Fruit fly (Drosophila melanogaster) whole organism, embryonic: ENCODE measurements around the gene nan.

Source experiments
- CG10979 ChIP-seq: fragments of 200-800 bp; sonication (Bioruptor generic); optimal IDR thresholded peaks from 2 replicates; lab custom pipeline; 2018; ENCODE audit warnings: missing biosample characterization, mild to moderate bottlenecking, missing genetic modification characterization, moderate library complexity
- CG1233 ChIP-seq: fragments of 200-800 bp; sonication (Bioruptor generic); optimal IDR thresholded peaks from 4 replicates; lab custom pipeline; 2018; ENCODE audit warnings: missing biosample characterization, mild to moderate bottlenecking, missing genetic modification characterization
- CG12659 ChIP-seq: fragments of 200-800 bp; sonication (Bioruptor generic); optimal IDR thresholded peaks from 3 replicates; lab custom pipeline; 2017; ENCODE audit warnings: mild to moderate bottlenecking, missing biosample characterization, missing genetic modification reagents, missing genetic modification characterization
- CG13424 ChIP-seq: fragments of 200-800 bp; sonication (Bioruptor generic); optimal IDR thresholded peaks from 2 replicates; lab custom pipeline; 2019; ENCODE audit warnings: missing biosample characterization, mild to moderate bottlenecking, missing genetic modification characterization, moderate library complexity
- CG14965 ChIP-seq: fragments of 200-800 bp; sonication (Bioruptor generic); optimal IDR thresholded peaks from 2 replicates; lab custom pipeline; 2016; ENCODE audit warnings: missing biosample characterization, missing genetic modification characterization, borderline replicate concordance
- CG17912 ChIP-seq: fragments of 200-800 bp; sonication (Bioruptor generic); optimal IDR thresholded peaks from 2 replicates; lab custom pipeline; 2018; ENCODE audit warnings: missing biosample characterization, mild to moderate bottlenecking, missing genetic modification characterization
- CG2199 ChIP-seq: fragments of 200-800 bp; sonication (Bioruptor generic); IDR thresholded peaks from 3 replicates; pipeline ENCODE4 v1.3.6; 2022; ENCODE audit warnings: missing biosample characterization, missing genetic modification characterization
- CG2889 ChIP-seq: fragments of 200-800 bp; sonication (Bioruptor generic); IDR thresholded peaks from 3 replicates; pipeline ENCODE4 v1.3.6; 2022; ENCODE audit warnings: missing biosample characterization, missing genetic modification characterization
- CG3065 ChIP-seq: fragments of 200-800 bp; sonication (Bioruptor generic); optimal IDR thresholded peaks from 2 replicates; lab custom pipeline; 2016; ENCODE audit warnings: missing biosample characterization, missing genetic modification characterization
- CG32532 ChIP-seq: fragments of 200-800 bp; sonication (Bioruptor generic); IDR thresholded peaks from 2 replicates; pipeline ENCODE4 v1.3.6; 2022; ENCODE audit warnings: missing biosample characterization, missing genetic modification characterization
- CG32772 ChIP-seq: fragments of 200-800 bp; sonication (Bioruptor generic); IDR thresholded peaks from 2 replicates; pipeline ENCODE4 v1.3.6; 2022; ENCODE audit warnings: missing biosample characterization, missing genetic modification characterization
- CG34376 ChIP-seq: fragments of 200-800 bp; sonication (Bioruptor generic); optimal IDR thresholded peaks from 2 replicates; lab custom pipeline; 2018; ENCODE audit warnings: missing biosample characterization, mild to moderate bottlenecking, missing genetic modification characterization
- CG4282 ChIP-seq: fragments of 200-800 bp; sonication (Bioruptor generic); optimal IDR thresholded peaks from 2 replicates; lab custom pipeline; 2016; ENCODE audit warnings: missing biosample characterization, missing genetic modification characterization
- CG4820 ChIP-seq: fragments of 200-800 bp; sonication (Bioruptor generic); optimal IDR thresholded peaks from 3 replicates; lab custom pipeline; 2016; ENCODE audit warnings: missing biosample characterization, missing genetic modification characterization
- CG6254 ChIP-seq: fragments of 200-800 bp; sonication (Bioruptor generic); optimal IDR thresholded peaks from 3 replicates; lab custom pipeline; 2017; ENCODE audit warnings: mild to moderate bottlenecking, missing biosample characterization, missing genetic modification reagents, missing genetic modification characterization
- CG7271 ChIP-seq: fragments of 200-800 bp; sonication (Bioruptor generic); optimal IDR thresholded peaks from 2 replicates; lab custom pipeline; 2018; ENCODE audit warnings: missing biosample characterization, mild to moderate bottlenecking, missing genetic modification characterization, moderate library complexity
- CG7556 ChIP-seq: fragments of 200-800 bp; sonication (Bioruptor generic); optimal IDR thresholded peaks from 2 replicates; lab custom pipeline; 2017; ENCODE audit warnings: missing biosample characterization, mild to moderate bottlenecking, missing genetic modification characterization
- CG7928 ChIP-seq: fragments of 200-800 bp; sonication (Bioruptor generic); optimal IDR thresholded peaks from 2 replicates; lab custom pipeline; 2017; ENCODE audit warnings: missing biosample characterization, mild to moderate bottlenecking, missing genetic modification characterization
- CG9932 ChIP-seq: fragments of 200-800 bp; sonication (Bioruptor generic); IDR thresholded peaks from 2 replicates; pipeline ENCODE4 v1.3.6; 2022; ENCODE audit warnings: missing biosample characterization, missing genetic modification characterization
- CoRest ChIP-seq: fragments of 200-800 bp; sonication (Bioruptor generic); optimal IDR thresholded peaks from 3 replicates; lab custom pipeline; 2018; ENCODE audit warnings: missing biosample characterization, mild to moderate bottlenecking, missing genetic modification characterization, moderate library complexity
- D19A ChIP-seq: fragments of 200-800 bp; optimal IDR thresholded peaks from 3 replicates; lab custom pipeline; 2019; ENCODE audit warnings: missing biosample characterization, mild to moderate bottlenecking, missing genetic modification characterization, moderate library complexity
- Doc3 ChIP-seq: fragments of 200-800 bp; sonication (Bioruptor generic); IDR thresholded peaks from 3 replicates; pipeline ENCODE4 v1.3.6; 2022; ENCODE audit warnings: missing biosample characterization, missing genetic modification characterization; ENCODE audit not compliant: partially characterized antibody
- Drgx ChIP-seq: fragments of 200-800 bp; sonication (Bioruptor generic); IDR thresholded peaks from 2 replicates; pipeline ENCODE4 v1.3.6; 2022; ENCODE audit warnings: missing biosample characterization, missing genetic modification characterization
- Elba2 ChIP-seq: fragments of 200-800 bp; sonication (Bioruptor generic); optimal IDR thresholded peaks from 3 replicates; lab custom pipeline; 2016; ENCODE audit warnings: missing biosample characterization, missing genetic modification characterization
- Hand ChIP-seq: fragments of 200-800 bp; sonication (Bioruptor generic); optimal IDR thresholded peaks from 2 replicates; lab custom pipeline; 2017; ENCODE audit warnings: mild to moderate bottlenecking, missing biosample characterization, missing genetic modification reagents, missing genetic modification characterization
- Hmx ChIP-seq: fragments of 200-800 bp; sonication (Bioruptor generic); optimal IDR thresholded peaks from 2 replicates; lab custom pipeline; 2016; ENCODE audit warnings: missing biosample characterization, missing genetic modification characterization
- Jarid2 ChIP-seq: fragments of 200-800 bp; sonication (Bioruptor generic); optimal IDR thresholded peaks from 3 replicates; lab custom pipeline; 2017; ENCODE audit warnings: mild to moderate bottlenecking, missing biosample characterization, missing genetic modification reagents, missing genetic modification characterization
- Lhr ChIP-seq: fragments of 200-800 bp; sonication (Bioruptor generic); optimal IDR thresholded peaks from 3 replicates; lab custom pipeline; 2017; ENCODE audit warnings: mild to moderate bottlenecking, missing biosample characterization, missing genetic modification reagents, missing genetic modification characterization
- MTF-1 ChIP-seq: fragments of 200-800 bp; sonication (Bioruptor generic); optimal IDR thresholded peaks from 2 replicates; lab custom pipeline; 2018; ENCODE audit warnings: missing biosample characterization, mild to moderate bottlenecking, missing genetic modification characterization, borderline replicate concordance
- Nf-YC ChIP-seq: fragments of 200-800 bp; optimal IDR thresholded peaks from 3 replicates; lab custom pipeline; 2019; ENCODE audit warnings: missing biosample characterization, mild to moderate bottlenecking, missing genetic modification characterization, moderate library complexity
- Six4 ChIP-seq: fragments of 200-800 bp; sonication (Bioruptor generic); optimal IDR thresholded peaks from 2 replicates; lab custom pipeline; 2016; ENCODE audit warnings: missing biosample characterization, missing genetic modification characterization
- Xrp1 ChIP-seq: fragments of 200-800 bp; sonication (Bioruptor generic); IDR thresholded peaks from 2 replicates; pipeline ENCODE4 v1.3.6; 2022; ENCODE audit warnings: missing biosample characterization, missing genetic modification characterization
- ap ChIP-seq: fragments of 200-800 bp; sonication (Bioruptor generic); IDR thresholded peaks from 2 replicates; pipeline ENCODE4 v1.3.6; 2022; ENCODE audit warnings: missing biosample characterization, missing genetic modification characterization
- ato ChIP-seq: fragments of 200-800 bp; sonication (Bioruptor generic); IDR thresholded peaks from 2 replicates; pipeline ENCODE4 v1.3.6; 2022; ENCODE audit warnings: missing biosample characterization, missing genetic modification characterization; ENCODE audit not compliant: partially characterized antibody
- crc ChIP-seq: fragments of 200-800 bp; sonication (Bioruptor generic); optimal IDR thresholded peaks from 2 replicates; lab custom pipeline; 2016; ENCODE audit warnings: missing biosample characterization, missing genetic modification characterization
- croc ChIP-seq: fragments of 200-800 bp; sonication (Bioruptor generic); conservative IDR thresholded peaks from 3 replicates; pipeline ENCODE4 v1.3.6; 2022; ENCODE audit warnings: missing biosample characterization, missing genetic modification characterization
- crp ChIP-seq, 2 experiments: fragments of 200-800 bp; sonication (Bioruptor generic); optimal IDR thresholded peaks; 2 replicates in 1 of 2; 3 replicates in 1 of 2; lab custom pipeline; 2017; ENCODE audit warnings: missing biosample characterization in 2 of 2, missing genetic modification characterization in 2 of 2, mild to moderate bottlenecking in 1 of 2, moderate library complexity in 1 of 2
- fu2 ChIP-seq: fragments of 200-800 bp; sonication (Bioruptor generic); optimal IDR thresholded peaks from 2 replicates; lab custom pipeline; 2016; ENCODE audit warnings: missing biosample characterization, missing genetic modification characterization
- grn ChIP-seq: fragments of 200-800 bp; sonication (Bioruptor generic); optimal IDR thresholded peaks from 3 replicates; lab custom pipeline; 2017; ENCODE audit warnings: missing biosample characterization, missing genetic modification characterization
- lola ChIP-seq, 3 experiments: fragments of >200 bp in 2 of 3; fragments of 200-800 bp in 1 of 3; sonication (Bioruptor generic) in 1 of 3; optimal IDR thresholded peaks; 2 replicates each; lab custom pipeline; 2017 to 2019; ENCODE audit warnings: missing biosample characterization in 3 of 3, missing genetic modification characterization in 3 of 3, mild to moderate bottlenecking in 1 of 3, moderate library complexity in 1 of 3
- otp ChIP-seq: fragments of 200-800 bp; sonication (Bioruptor generic); IDR thresholded peaks from 3 replicates; pipeline ENCODE4, ENCODE4 v1.3.6; 2022; ENCODE audit warnings: missing biosample characterization, missing genetic modification characterization
- pzg ChIP-seq: fragments of 200-800 bp; sonication (Bioruptor generic); optimal IDR thresholded peaks from 3 replicates; lab custom pipeline; 2018; ENCODE audit warnings: missing biosample characterization, mild to moderate bottlenecking, missing genetic modification characterization, moderate library complexity
- scrt ChIP-seq: fragments of 200-800 bp; sonication (Bioruptor generic); optimal IDR thresholded peaks from 2 replicates; lab custom pipeline; 2018; ENCODE audit warnings: missing biosample characterization, mild to moderate bottlenecking, missing genetic modification characterization, moderate library complexity
- sens ChIP-seq: fragments of 200-800 bp; sonication (Bioruptor generic); peaks from one replicate; lab custom pipeline; 2016; ENCODE audit warnings: missing biosample characterization, missing genetic modification characterization
- seq ChIP-seq: fragments of 200-800 bp; sonication (Bioruptor generic); IDR thresholded peaks from 2 replicates; pipeline ENCODE4 v1.3.6; 2022; ENCODE audit warnings: missing biosample characterization, missing genetic modification characterization
- sisA ChIP-seq: fragments of 200-800 bp; sonication (Bioruptor generic); IDR thresholded peaks from 2 replicates; pipeline ENCODE4 v1.3.6; 2022; ENCODE audit warnings: missing biosample characterization, missing genetic modification characterization
- so ChIP-seq: fragments of 200-800 bp; sonication (Bioruptor generic); IDR thresholded peaks from 3 replicates; pipeline ENCODE4 v1.3.6; 2022; ENCODE audit warnings: missing biosample characterization, missing genetic modification characterization
- tup ChIP-seq: fragments of 200-800 bp; sonication (Bioruptor generic); optimal IDR thresholded peaks from 2 replicates; lab custom pipeline; 2016; ENCODE audit warnings: missing biosample characterization, mild to moderate bottlenecking, missing genetic modification characterization, moderate library complexity
- yki ChIP-seq: fragments of >200 bp; optimal IDR thresholded peaks from 3 replicates; lab custom pipeline; 2018

nan gene

dm6 chr3L:14189957-14190624 is 643 bp upstream of the nan start (continued):
- TF ChIP-seq scrt = no peak
- TF ChIP-seq sens (GFP tag; lab: Kevin White, UChicago) = peak; percentile 85
- TF ChIP-seq MTF-1 (GFP tag; lab: Kevin White, UChicago) = peak; percentile 36
- peak; percentile 32 for TF ChIP-seq CG12659
- TF ChIP-seq croc (GFP tag; lab: Robert Waterston, UW) = no peak; the same call in 2 of the 3 replicates
- TF ChIP-seq ap (GFP tag; lab: Robert Waterston, UW) = peak; percentile 35; the same call in 1 of the 2 replicates
- no peak for TF ChIP-seq Elba2 (GFP tag; lab: Kevin White, UChicago)
- peak; percentile 6 for TF ChIP-seq CG6254 (GFP tag; lab: Kevin White, UChicago)
- TF ChIP-seq CG7556 = no peak
- peak; percentile 59 for TF ChIP-seq CG13424 (tag; lab: Kevin White, UChicago)
- no peak for TF ChIP-seq Doc3 (GFP tag; lab: Robert Waterston, UW)
- TF ChIP-seq CG17912 (GFP tag; lab: Kevin White, UChicago) = no peak
- TF ChIP-seq Hand (GFP tag; lab: Kevin White, UChicago) = no peak
- TF ChIP-seq Hmx = no peak
- TF ChIP-seq CG34376 = no peak
- peak; percentile 50 for TF ChIP-seq Drgx (GFP tag; lab: Robert Waterston, UW)
- TF ChIP-seq CG32532 (GFP tag; lab: Robert Waterston, UW) = peak; percentile 87
- TF ChIP-seq CG3065 (GFP tag; lab: Kevin White, UChicago) = no peak
- peak; percentile 44 for TF ChIP-seq CoRest (tag; lab: Kevin White, UChicago)
- peak; percentile 37 for TF ChIP-seq Nf-YC
- TF ChIP-seq lola (GFP tag; optimal IDR thresholded peaks at IDR 0.05; lab: Kevin White, UChicago) = no peak
- TF ChIP-seq CG7271 (tag; lab: Kevin White, UChicago) = no peak
- no peak for TF ChIP-seq D19A (tag; lab: Kevin White, UChicago)
- TF ChIP-seq CG4820 (GFP tag; lab: Kevin White, UChicago) = peak; percentile 22
- TF ChIP-seq so = peak; percentile 79; the same call in 2 of the 3 replicates
- no peak for TF ChIP-seq CG7928
- no peak for TF ChIP-seq CG14965 (GFP tag; lab: Kevin White, UChicago)
- TF ChIP-seq CG2199 = peak; percentile 50; the same call in 1 of the 3 replicates
- TF ChIP-seq Lhr (GFP tag; lab: Kevin White, UChicago) = no peak
- no peak for TF ChIP-seq grn (GFP tag; lab: Kevin White, UChicago)
- peak; percentile 0 for TF ChIP-seq crc (GFP tag; lab: Kevin White, UChicago)
- TF ChIP-seq CG10979 (tag; lab: Kevin White, UChicago) = peak; percentile 25
- no peak for TF ChIP-seq CG4282 (GFP tag; lab: Kevin White, UChicago)
- peak; percentile 74 for TF ChIP-seq seq (GFP tag; lab: Robert Waterston, UW)
- TF ChIP-seq yki (lab: Kevin White, UChicago) = no peak
- no peak for TF ChIP-seq Jarid2 (GFP tag; lab: Kevin White, UChicago)
- TF ChIP-seq CG32772 (GFP tag; lab: Robert Waterston, UW) = peak; percentile 49
- peak; percentile 36 for TF ChIP-seq CG1233 (GFP tag; lab: Kevin White, UChicago)
- peak; percentile 74 for TF ChIP-seq Xrp1
- peak; percentile 63; the same call in 2 of the 3 replicates for TF ChIP-seq CG2889 (GFP tag; lab: Robert Waterston, UW)
- peak; percentile 60; the same call in 1 of the 3 replicates for TF ChIP-seq otp (GFP tag; lab: Robert Waterston, UW)
- TF ChIP-seq sisA (GFP tag; lab: Robert Waterston, UW) = no peak; the same call in 1 of the 2 replicates
- TF ChIP-seq pzg (GFP tag; lab: Kevin White, UChicago) = peak; percentile 57
- 0 out of 2 replicates have a peak, but pooled peaks have one; percentile 10 for TF ChIP-seq ato (GFP tag; lab: Robert Waterston, UW)
- TF ChIP-seq crp (GFP tag; optimal IDR thresholded peaks at IDR 0.05; lab: Kevin White, UChicago) = no peak
- no peak for TF ChIP-seq fu2 (GFP tag; lab: Kevin White, UChicago)
- TF ChIP-seq tup = no peak
- TF ChIP-seq Six4 (GFP tag; lab: Kevin White, UChicago) = no peak
- peak; percentile 76 for TF ChIP-seq CG9932 (GFP tag; lab: Robert Waterston, UW)
